Fruit fly (Drosophila melanogaster): Measurements from ENCODE around the gene IFT46.
A peak's percentile ranks its signal among the peaks of the same experiment; 100 is the strongest.

Gene IFT46

dm6 chr2L:18604986-18605385 lies 10.9 kb downstream of the IFT46 start, which contains the start of gene CG10413 (continued):
- TF ChIP-seq CG8944 (GFP tag; optimal IDR thresholded peaks at IDR 0.05) (peak; percentile 98), Gsc (GFP tag; IDR thresholded peaks at IDR 0.05) (no peak; the same call in 1 of the 2 replicates), MBD-R2 (GFP tag; IDR thresholded peaks at IDR 0.05) (peak; percentile 98), Tbp (GFP tag; optimal IDR thresholded peaks at IDR 0.05) (no peak), Rx (GFP tag; IDR thresholded peaks at IDR 0.05) (peak; percentile 95), Awh (GFP tag; IDR thresholded peaks at IDR 0.05) (peak; percentile 95), CG17802 (tag; optimal IDR thresholded peaks at IDR 0.05) (peak; percentile 86), kah (GFP tag; optimal IDR thresholded peaks at IDR 0.05) (peak; percentile 95), jing (GFP tag; optimal IDR thresholded peaks at IDR 0.05) (peak; percentile 95), CG1024 (GFP tag; IDR thresholded peaks at IDR 0.05) (peak; percentile 88), CG14860 (GFP tag; IDR thresholded peaks at IDR 0.05; ENCODE audit: partially characterized antibody) (no peak), Dll (GFP tag; IDR thresholded peaks at IDR 0.05; ENCODE audit: partially characterized antibody) (peak; percentile 56; the same call in 3 of the 4 replicates), CG12236 (GFP tag; optimal IDR thresholded peaks at IDR 0.05) (peak; percentile 95), Dip2 (GFP tag; IDR thresholded peaks at IDR 0.05) (peak; percentile 64), Doc2 (GFP tag; IDR thresholded peaks at IDR 0.05) (peak; percentile 91), ems (GFP tag; optimal IDR thresholded peaks at IDR 0.05) (peak; percentile 96), CG17186 (GFP tag; optimal IDR thresholded peaks at IDR 0.05) (peak; percentile 87), YL-1 (GFP tag; optimal IDR thresholded peaks at IDR 0.05) (peak; percentile 95), prd (optimal IDR thresholded peaks at IDR 0.05) (no peak), prd (GFP tag; IDR thresholded peaks at IDR 0.05) (peak; percentile 99), sc (optimal IDR thresholded peaks at IDR 0.05) (no peak), sc (GFP tag; optimal IDR thresholded peaks at IDR 0.05) (peak; percentile 92), chinmo (GFP tag; IDR thresholded peaks at IDR 0.05; ENCODE audit: partially characterized antibody) (0 out of 4 replicates have a peak, but pooled peaks have one; percentile 15), CG11093 (GFP tag; IDR thresholded peaks at IDR 0.05) (peak; percentile 97), Ets97D (GFP tag; optimal IDR thresholded peaks at IDR 0.05) (peak; percentile 94), CG12071 (GFP tag; optimal IDR thresholded peaks at IDR 0.05) (peak; percentile 97), usp (GFP tag; optimal IDR thresholded peaks at IDR 0.05) (no peak), run (tag; optimal IDR thresholded peaks at IDR 0.05) (peak; percentile 94), CG6689 (GFP tag; IDR thresholded peaks at IDR 0.05) (peak; percentile 98), Lpt (GFP tag; optimal IDR thresholded peaks at IDR 0.05) (no peak), CG2129 (GFP tag; IDR thresholded peaks at IDR 0.05; ENCODE audit: partially characterized antibody) (no peak), CG6272 (GFP tag; IDR thresholded peaks at IDR 0.05) (peak; percentile 97), CG11247 (GFP tag; IDR thresholded peaks at IDR 0.05) (peak; percentile 97), ap (GFP tag; IDR thresholded peaks at IDR 0.05) (peak; percentile 92), CG3407 (GFP tag; optimal IDR thresholded peaks at IDR 0.05) (peak; percentile 96), CG15073 (GFP tag; optimal IDR thresholded peaks at IDR 0.05) (peak; percentile 83), CG14667 (GFP tag; IDR thresholded peaks at IDR 0.05) (peak; percentile 97), da (GFP tag; optimal IDR thresholded peaks at IDR 0.05) (peak; percentile 96), CG4328 (GFP tag; optimal IDR thresholded peaks at IDR 0.05) (peak; percentile 98), cwo (GFP tag; optimal IDR thresholded peaks at IDR 0.05) (peak; percentile 96), CTCF (GFP tag; optimal IDR thresholded peaks at IDR 0.05) (peak; percentile 68), mirr (GFP tag; optimal IDR thresholded peaks at IDR 0.05) (peak; percentile 98), tgo (GFP tag; IDR thresholded peaks at IDR 0.05) (peak; percentile 98), CG8281 (tag; optimal IDR thresholded peaks at IDR 0.05) (peak; percentile 93), CG7963 (GFP tag; IDR thresholded peaks at IDR 0.05; ENCODE audit: partially characterized antibody) (no peak), sima (GFP tag; optimal IDR thresholded peaks at IDR 0.05) (peak; percentile 87), CG42726 (GFP tag; IDR thresholded peaks at IDR 0.05; ENCODE audit: partially characterized antibody) (no peak), CG15696 (tag; optimal IDR thresholded peaks at IDR 0.05) (peak; percentile 97), bsh (GFP tag; optimal IDR thresholded peaks at IDR 0.05) (peak; percentile 94 to 98), Nf-YC (tag; optimal IDR thresholded peaks at IDR 0.05) (peak; percentile 93), ewg (GFP tag; optimal IDR thresholded peaks at IDR 0.05) (peak; percentile 94), CG7745 (tag; optimal IDR thresholded peaks at IDR 0.05) (peak; percentile 75)
